Fruit fly (Drosophila melanogaster): ENCODE data around the gene tgo.

Gene tgo

DNA sequence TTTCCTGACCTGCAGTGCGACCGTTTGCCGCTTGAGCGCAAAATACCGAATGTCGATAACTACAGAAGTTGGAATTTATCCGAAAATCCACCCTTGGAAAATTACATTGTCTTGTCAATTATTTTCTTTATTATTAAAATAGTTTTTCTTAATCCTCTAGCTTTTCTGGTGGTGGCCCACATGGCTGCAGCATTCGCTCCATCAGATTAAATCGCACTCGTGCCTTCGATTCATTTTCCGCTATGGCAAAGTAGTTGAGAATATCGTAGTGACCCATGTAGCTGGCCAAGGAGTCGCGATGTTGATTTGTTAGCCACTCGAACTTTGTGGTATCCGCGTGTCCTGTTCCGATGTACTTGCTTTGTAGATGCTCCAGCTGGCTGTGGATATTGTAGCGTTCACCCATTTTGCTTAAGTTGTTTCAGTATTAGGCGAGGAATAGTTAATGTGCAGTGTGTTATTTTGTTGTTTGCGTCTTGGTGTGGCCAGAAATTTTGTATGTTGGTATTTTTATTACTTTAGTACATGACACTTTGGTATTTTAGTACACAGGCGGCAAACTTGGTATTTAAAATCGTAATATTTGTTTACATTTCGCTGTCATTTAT, 4.9 kb downstream of the tgo start, which contains the start of the genes Kcmf1, Sf3b5 and CG11986:
Gene Kcmf1, minus strand, starts transcription at position 51 of the 608 bp plus-strand sequence.
Gene Sf3b5, minus strand, starts transcription at position 483 of the 608 bp plus-strand sequence.
Gene CG11986, plus strand, starts transcription at position 588 of the 608 bp plus-strand sequence.
- TF ChIP-seq pan (optimal IDR thresholded peaks at IDR 0.05) (no peak), EcR (GFP tag; optimal IDR thresholded peaks at IDR 0.05) (no peak), CG8478 (optimal IDR thresholded peaks at IDR 0.05) (no peak), psq (optimal IDR thresholded peaks at IDR 0.05) (no peak), Dll (optimal IDR thresholded peaks at IDR 0.05) (no peak), usp (GFP tag; optimal IDR thresholded peaks at IDR 0.05) (no peak)

DNA sequence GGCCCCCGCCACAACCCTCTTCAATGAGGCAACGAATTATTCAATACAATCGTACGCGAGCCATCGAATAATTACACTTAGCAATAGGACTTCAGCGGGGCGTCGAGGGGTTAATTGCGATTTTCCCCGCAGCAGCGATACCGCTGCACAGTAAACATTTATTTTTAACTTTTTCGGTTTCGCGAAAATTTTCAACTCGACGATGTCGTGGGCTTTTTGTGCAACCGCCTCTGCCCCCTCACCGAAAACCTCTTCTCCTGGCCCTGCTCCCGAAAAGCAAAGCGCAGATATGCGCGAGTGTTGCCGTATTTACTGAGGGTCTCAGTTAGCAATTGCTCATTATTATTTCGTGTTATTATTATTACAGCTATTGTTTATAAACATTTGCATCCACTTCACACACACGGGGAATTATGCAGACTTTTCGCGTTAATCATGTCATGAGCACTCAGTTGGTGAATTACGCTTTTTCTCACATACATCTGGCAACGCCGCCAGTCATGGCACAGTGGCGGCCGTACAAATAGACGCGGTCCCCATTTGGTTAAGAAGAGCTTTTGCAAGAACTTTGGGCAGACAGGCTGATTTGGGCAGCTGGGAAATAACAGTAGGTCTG, 5.9 kb downstream of the tgo start:
- no peak for TF ChIP-seq CG8478 (optimal IDR thresholded peaks at IDR 0.05)
- TF ChIP-seq Dll (optimal IDR thresholded peaks at IDR 0.05), result no peak
- no peak for TF ChIP-seq EcR (GFP tag; optimal IDR thresholded peaks at IDR 0.05)

DNA sequence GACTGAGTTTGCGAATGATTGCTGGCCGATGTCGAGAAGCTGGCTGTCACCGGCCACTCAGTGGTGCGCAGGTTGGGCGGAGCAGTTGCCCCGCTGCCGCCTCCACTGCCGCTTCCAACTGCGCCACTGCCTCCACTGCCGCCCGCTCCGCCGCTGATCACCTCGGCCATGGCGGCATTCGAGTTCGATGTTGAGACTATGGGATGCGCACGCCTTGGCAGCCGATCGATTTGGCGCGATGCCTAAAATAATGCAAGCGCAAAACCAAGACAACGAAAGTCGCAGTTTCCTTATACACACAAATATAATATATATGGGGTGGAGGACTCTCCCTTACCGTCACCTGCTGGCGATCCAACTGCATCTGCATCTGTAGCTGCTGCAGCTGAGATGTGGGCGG, 8.1 kb downstream of the tgo start:
- TF ChIP-seq EcR (GFP tag; optimal IDR thresholded peaks at IDR 0.05) (no peak), Dll (optimal IDR thresholded peaks at IDR 0.05) (no peak), usp (GFP tag; optimal IDR thresholded peaks at IDR 0.05) (no peak), pan (optimal IDR thresholded peaks at IDR 0.05) (no peak), CG8478 (optimal IDR thresholded peaks at IDR 0.05) (no peak)

DNA sequence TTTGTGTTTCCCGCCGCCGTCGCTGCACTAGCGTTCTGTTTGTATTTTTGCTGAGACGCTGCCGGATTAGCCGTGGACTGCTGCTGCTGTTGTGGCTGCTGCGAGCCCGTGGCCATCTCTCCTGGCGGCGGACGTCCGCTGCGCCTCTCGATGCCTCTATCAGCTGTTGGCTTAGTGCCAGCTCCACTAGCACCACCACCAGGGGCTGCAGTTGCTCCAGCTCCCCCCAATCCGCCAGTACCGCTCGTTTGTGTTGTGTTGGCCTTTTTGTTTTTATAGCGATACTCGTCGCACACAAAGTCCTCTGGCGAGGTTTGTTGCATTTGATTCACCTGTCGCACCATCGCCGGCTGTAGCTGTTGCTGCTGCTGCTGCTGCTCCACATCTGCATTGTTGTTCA, 9.1 kb downstream of the tgo start:
- no peak for TF ChIP-seq pan (optimal IDR thresholded peaks at IDR 0.05)
- TF ChIP-seq psq (optimal IDR thresholded peaks at IDR 0.05), result no peak

DNA sequence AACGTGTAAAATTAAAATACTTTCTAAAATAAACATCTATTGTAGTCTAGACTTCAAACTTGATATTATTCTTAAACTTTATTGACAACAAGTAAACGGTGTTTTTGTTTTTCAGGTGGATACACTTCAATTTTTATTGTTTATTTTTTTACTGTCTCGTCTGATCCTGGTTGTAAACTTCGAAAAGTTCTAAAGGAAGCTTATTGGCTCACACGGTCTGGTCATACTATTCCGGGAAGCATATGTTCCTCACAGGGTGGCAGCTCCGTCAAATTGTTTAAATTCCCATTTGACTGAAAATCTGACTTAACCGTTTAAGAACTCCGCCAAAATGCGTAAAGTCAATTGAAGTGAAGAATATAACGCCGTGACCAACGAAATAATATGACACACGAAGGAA, 11.6 kb downstream of the tgo start, which contains the start of gene CG11983:
Gene CG11983, plus strand, starts transcription at position 120 of the 400 bp plus-strand sequence.
- TF ChIP-seq EcR (GFP tag; optimal IDR thresholded peaks at IDR 0.05) (no peak), Dll (optimal IDR thresholded peaks at IDR 0.05) (no peak), pan (optimal IDR thresholded peaks at IDR 0.05) (no peak), psq (optimal IDR thresholded peaks at IDR 0.05) (no peak), usp (GFP tag; optimal IDR thresholded peaks at IDR 0.05) (no peak), CG8478 (optimal IDR thresholded peaks at IDR 0.05) (no peak)

DNA sequence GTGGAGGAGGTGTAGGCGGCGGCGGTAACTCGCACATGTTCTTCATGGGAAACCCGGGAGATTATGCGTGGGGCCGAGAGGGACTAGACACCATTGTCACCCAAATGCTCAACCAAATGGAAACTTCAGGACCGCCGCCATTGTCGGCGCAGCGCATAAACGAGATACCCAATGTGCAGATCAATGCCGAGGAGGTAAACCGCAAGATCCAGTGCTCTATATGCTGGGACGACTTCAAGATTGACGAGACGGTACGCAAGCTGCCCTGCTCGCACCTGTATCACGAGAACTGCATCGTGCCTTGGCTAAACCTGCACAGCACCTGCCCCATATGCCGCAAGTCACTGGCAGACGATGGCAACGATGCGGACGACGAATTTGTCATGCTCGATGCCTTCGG, 12.6 kb downstream of the tgo start:
- TF ChIP-seq EcR (GFP tag; optimal IDR thresholded peaks at IDR 0.05) (no peak), Dll (optimal IDR thresholded peaks at IDR 0.05) (no peak)

DNA sequence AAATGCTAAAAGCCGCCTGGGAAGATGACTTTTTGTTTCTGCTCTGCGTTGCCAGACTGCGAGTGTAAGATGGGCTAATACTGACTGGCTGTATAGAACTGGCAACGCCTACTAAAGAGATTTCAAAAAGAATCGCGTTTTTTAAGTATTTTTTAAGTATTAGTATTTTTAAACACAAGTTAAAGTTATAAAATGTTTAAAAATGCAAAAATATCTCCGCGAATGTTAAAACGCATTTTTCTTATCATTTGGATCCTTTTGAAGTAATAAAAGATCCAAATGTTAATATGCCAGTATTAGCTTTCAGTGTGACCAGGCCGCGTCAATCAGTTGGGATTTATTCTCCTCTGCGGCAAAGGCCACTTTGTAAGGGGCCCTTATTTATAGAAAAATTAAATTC, 13.7 kb downstream of the tgo start, which contains the start of the genes Prosbeta3 and Iru:
Gene Prosbeta3, minus strand, starts transcription at position 98 of the 400 bp plus-strand sequence.
Gene Iru, plus strand, starts transcription at position 328 of the 400 bp plus-strand sequence.
- TF ChIP-seq pan (optimal IDR thresholded peaks at IDR 0.05), result no peak
- TF ChIP-seq Dll (optimal IDR thresholded peaks at IDR 0.05), result no peak
- TF ChIP-seq usp (GFP tag; optimal IDR thresholded peaks at IDR 0.05), result no peak
- no peak for TF ChIP-seq CG8478 (optimal IDR thresholded peaks at IDR 0.05)
- no peak for TF ChIP-seq EcR (GFP tag; optimal IDR thresholded peaks at IDR 0.05)
- TF ChIP-seq psq (optimal IDR thresholded peaks at IDR 0.05), result no peak

DNA sequence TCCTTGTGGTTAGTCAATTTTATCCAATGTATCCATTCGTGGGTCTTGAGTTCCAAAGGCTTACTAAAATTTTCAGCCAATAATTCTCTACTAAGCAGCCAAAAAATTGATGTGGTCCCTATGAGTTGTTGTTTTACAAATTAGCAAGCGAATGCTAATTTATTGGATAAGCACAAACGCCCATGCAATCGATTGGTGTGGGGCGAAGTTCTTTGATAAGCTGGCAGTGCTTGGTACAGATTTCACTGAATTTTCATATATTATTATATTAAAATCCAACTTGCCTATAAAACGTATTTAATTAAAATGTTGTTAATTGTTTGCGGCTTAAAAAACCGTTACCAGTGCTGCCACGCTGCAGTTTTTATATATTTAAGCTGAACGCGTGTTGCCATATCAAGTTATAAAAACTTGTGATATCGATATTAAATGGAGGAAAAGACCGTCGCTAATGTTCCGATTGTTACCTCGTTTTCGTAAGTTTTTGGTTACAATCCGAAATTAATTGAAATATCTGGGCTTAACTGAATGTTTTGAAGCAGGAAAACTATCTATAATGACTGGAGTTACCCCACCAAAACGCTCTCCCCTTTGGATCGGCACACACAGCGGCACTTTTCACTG, 16.1 kb downstream of the tgo start, which contains the start of the genes CG31100 and CG11980:
Gene CG31100, minus strand, starts transcription at position 51 of the 624 bp plus-strand sequence.
Gene CG11980, plus strand, starts transcription at position 418 of the 624 bp plus-strand sequence.
- TF ChIP-seq Dll (optimal IDR thresholded peaks at IDR 0.05) (no peak), EcR (GFP tag; optimal IDR thresholded peaks at IDR 0.05) (no peak), pan (optimal IDR thresholded peaks at IDR 0.05) (no peak), CG8478 (optimal IDR thresholded peaks at IDR 0.05) (no peak), psq (optimal IDR thresholded peaks at IDR 0.05) (no peak), usp (GFP tag; optimal IDR thresholded peaks at IDR 0.05) (no peak)

DNA sequence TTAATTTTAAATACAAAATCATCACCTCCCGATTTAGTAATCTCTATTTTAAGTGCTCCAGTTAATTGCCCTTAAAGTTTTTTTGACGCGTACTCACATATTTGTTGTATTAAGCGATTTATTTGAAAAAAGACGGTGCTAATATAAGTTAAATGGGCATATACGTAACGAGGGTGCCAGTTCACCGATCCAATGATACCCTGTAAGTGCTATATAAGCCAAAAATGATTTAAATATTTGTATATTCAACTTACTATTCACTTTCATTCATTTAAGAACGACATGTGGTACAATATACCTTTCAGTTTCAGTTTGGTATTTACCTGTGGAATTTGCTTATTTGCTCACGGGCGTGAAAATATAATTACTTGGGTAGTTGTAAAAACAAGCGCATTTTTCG, 17.3 kb downstream of the tgo start:
- TF ChIP-seq Dll (optimal IDR thresholded peaks at IDR 0.05) (no peak), CG8478 (optimal IDR thresholded peaks at IDR 0.05) (no peak), psq (optimal IDR thresholded peaks at IDR 0.05) (no peak), EcR (GFP tag; optimal IDR thresholded peaks at IDR 0.05) (no peak), pan (optimal IDR thresholded peaks at IDR 0.05) (no peak), usp (GFP tag; optimal IDR thresholded peaks at IDR 0.05) (no peak)

DNA sequence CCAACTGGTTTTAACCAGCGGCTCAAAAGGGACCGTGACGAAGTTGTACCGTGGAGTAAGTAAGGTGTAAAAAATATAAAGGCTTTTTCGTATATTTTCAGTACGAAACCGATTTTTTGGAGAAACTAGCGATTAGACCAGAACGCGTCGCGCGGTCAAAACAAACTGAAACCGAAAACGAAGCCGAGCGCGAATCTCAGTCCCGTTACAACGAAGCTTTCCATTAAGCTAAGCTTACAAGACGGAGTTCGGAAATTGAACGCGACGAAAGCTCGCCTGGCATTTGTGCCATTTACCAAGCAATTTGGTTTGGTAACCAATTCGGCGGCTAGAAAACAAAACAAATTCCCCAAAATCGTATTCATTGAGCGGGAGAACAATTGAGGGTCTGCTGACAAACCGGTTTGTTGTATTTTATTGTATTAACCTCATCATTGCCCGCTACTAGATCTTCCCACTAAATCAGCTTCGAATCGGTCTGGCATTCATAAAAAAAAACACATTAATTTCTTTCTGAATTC, 18.0 kb downstream of the tgo start:
- TF ChIP-seq psq (optimal IDR thresholded peaks at IDR 0.05) (no peak), Dll (optimal IDR thresholded peaks at IDR 0.05) (no peak), EcR (GFP tag; optimal IDR thresholded peaks at IDR 0.05) (no peak), usp (GFP tag; optimal IDR thresholded peaks at IDR 0.05) (no peak), pan (optimal IDR thresholded peaks at IDR 0.05) (no peak), CG8478 (optimal IDR thresholded peaks at IDR 0.05) (no peak)

DNA sequence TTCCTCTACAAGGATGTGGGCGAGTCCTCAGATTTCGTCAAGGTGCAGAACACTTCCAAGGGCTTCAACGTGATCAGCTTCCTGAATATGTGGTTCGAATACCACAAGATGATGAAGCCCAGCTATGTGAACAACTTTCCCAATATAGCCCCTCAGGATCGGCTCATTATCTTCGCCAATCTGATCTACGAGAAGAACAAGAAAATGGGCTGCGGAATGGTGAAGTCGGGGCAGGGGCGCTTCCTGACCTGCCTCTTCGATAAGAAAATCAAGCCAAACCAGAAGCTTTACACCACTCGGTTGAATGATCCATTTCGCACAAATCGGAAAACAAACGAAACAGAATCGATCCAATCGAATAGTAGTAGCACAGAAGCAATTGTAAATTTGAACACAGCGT, 21.6 kb downstream of the tgo start:
- no peak for TF ChIP-seq CG8478 (optimal IDR thresholded peaks at IDR 0.05)
- TF ChIP-seq usp (GFP tag; optimal IDR thresholded peaks at IDR 0.05), result no peak
- no peak for TF ChIP-seq psq (optimal IDR thresholded peaks at IDR 0.05)
- no peak for TF ChIP-seq EcR (GFP tag; optimal IDR thresholded peaks at IDR 0.05)
- TF ChIP-seq pan (optimal IDR thresholded peaks at IDR 0.05), result no peak
- no peak for TF ChIP-seq Dll (optimal IDR thresholded peaks at IDR 0.05)

DNA sequence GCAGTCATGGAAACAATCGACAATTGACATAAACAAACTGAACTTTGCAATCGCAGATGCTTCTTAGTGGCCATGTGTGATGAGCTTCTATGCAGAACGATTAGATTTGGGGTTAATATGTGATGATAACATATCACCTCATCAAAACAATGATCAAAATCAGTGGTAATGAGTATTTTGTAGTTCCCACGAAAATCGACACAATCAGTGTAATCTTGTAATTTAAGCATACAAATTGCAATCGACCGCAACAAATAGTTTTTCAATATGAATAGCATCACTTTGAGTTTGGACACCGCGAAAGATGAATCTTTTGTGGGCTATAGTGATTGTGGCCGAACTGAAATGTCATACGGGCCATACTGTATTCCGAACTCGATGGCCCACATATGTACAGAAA, 22.4 kb downstream of the tgo start, which contains the start of gene CG11977:
Gene CG11977, plus strand, starts transcription at position 301 of the 400 bp plus-strand sequence.
- TF ChIP-seq CG8478 (optimal IDR thresholded peaks at IDR 0.05) (no peak), psq (optimal IDR thresholded peaks at IDR 0.05) (no peak), Dll (optimal IDR thresholded peaks at IDR 0.05) (no peak), usp (GFP tag; optimal IDR thresholded peaks at IDR 0.05) (no peak), EcR (GFP tag; optimal IDR thresholded peaks at IDR 0.05) (no peak), pan (optimal IDR thresholded peaks at IDR 0.05) (no peak)

All from whole organism.